Worm (Caenorhabditis elegans): ENCODE data around the gene ZK546.5.
"Not testable (repeated sequence)": the region's sequence is repeated elsewhere in the genome, so short reads cannot be mapped to it uniquely, and the experiment has no call there.

DNA sequence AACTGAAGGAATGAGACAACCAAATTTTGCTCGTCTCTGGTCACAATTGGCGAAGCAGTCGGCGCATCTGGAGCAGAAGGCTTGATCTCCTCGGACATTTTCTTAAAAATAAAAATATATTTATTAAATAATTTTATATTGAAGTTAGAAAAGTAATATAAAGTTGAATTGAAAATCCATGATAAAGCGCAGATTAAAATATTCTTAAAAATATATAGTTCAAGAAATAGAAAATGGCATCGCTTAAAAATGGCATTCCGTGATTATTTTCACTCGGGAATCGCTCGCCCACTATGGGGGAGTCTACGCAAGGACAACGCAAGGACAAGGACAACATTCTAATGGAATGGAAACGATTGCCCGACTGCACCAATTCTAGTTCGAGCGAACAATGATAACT lies 31.9 kb upstream of the ZK546.5 start, which contains the start of gene sgt-1:
- TF ChIP-seq elt-2 (tag; optimal IDR thresholded peaks at IDR 0.05); nhr-237 (tag; optimal IDR thresholded peaks at IDR 0.05); nhr-43 (tag; optimal IDR thresholded peaks at IDR 0.05; ENCODE audit: poor library complexity, severe bottlenecking); ceh-9 (tag; optimal IDR thresholded peaks at IDR 0.05): not testable (repeated sequence)

All from whole organism, L3 larva.